Worm (Caenorhabditis elegans): ENCODE results near the gene tat-1.

tat-1 gene

DNA sequence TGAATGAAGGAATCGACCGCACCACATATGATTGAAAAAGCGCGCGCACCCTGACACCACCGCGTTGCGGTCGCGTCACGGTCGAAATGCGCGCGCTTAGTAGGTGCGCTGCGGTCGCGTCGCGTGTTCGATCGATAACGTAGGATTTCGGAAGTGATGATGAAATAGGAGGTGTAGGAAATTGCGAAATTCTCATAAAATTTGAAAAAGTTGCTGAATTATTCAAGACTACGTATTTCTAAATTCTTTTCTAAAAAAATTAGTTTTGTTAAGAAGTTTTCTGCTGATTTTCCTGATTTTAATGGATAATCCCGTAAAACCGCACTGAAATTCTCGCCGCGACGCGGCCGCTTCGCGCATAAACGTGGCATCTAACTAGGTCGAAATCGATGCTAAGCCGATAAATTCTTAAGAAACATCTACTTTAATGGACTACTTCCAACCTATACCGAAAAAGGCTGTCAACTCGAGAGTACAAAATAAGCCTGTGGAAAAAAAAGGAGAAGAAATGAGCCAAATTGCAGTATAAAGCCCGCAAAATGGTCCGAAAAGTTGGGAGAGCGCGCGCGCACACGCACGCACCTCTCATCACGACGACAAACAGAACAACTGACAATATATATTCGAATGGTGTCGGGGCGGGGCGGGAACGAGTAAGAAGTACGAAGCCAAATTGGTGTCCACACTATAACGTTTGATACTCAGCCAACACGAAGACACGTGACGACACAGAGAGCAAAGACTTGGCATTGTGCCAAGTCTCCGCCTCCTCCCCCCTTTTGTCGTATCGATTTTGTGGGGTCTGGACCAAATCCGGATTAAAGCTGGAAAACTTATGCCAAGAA, 52.8 kb downstream of the tat-1 start, which contains the start of gene his-72 (continued):
- TF ChIP-seq Y53F4B.3 (GFP tag; IDR thresholded peaks at IDR 0.05) = no peak
- peak; percentile 38; the same call in 1 of the 2 replicates for TF ChIP-seq hmg-1.2 (GFP tag; IDR thresholded peaks at IDR 0.05)
- no peak for TF ChIP-seq F10E7.11 (tag; optimal IDR thresholded peaks at IDR 0.05)
- TF ChIP-seq rcor-1 (GFP tag; IDR thresholded peaks at IDR 0.05) = 0 out of 2 replicates have a peak, but pooled peaks have one; percentile 17
- peak; percentile 2 for TF ChIP-seq atf-7 (tag; optimal IDR thresholded peaks at IDR 0.05)
- peak; percentile 15; the same call in 1 of the 2 replicates for TF ChIP-seq F33H1.4 (GFP tag; IDR thresholded peaks at IDR 0.05)
- TF ChIP-seq cebp-1 (GFP tag; IDR thresholded peaks at IDR 0.05) = peak; percentile 84
- peak; percentile 95 for TF ChIP-seq cebp-1 (tag; optimal IDR thresholded peaks at IDR 0.05)
- 0 out of 2 replicates have a peak, but pooled peaks have one; percentile 17 for TF ChIP-seq cebp-2 (GFP tag; IDR thresholded peaks at IDR 0.05)
- peak; percentile 74 for TF ChIP-seq ama-1 (optimal IDR thresholded peaks at IDR 0.05)
- TF ChIP-seq ama-1 (GFP tag; optimal IDR thresholded peaks at IDR 0.05) = no peak
- TF ChIP-seq tlf-1 (GFP tag; optimal IDR thresholded peaks at IDR 0.05) = no peak
- no peak for TF ChIP-seq hmg-20 (GFP tag; IDR thresholded peaks at IDR 0.05)
- TF ChIP-seq nhr-80 (tag; optimal IDR thresholded peaks at IDR 0.05) = peak; percentile 22
- no peak; the same call in 1 of the 2 replicates for TF ChIP-seq hsf-1 (GFP tag; IDR thresholded peaks at IDR 0.05)
- TF ChIP-seq ceh-91 (GFP tag; IDR thresholded peaks at IDR 0.05) = no peak
- TF ChIP-seq attf-3 (GFP tag; conservative IDR thresholded peaks at IDR 0.05) = no peak
- no peak for TF ChIP-seq nhr-27 (tag; optimal IDR thresholded peaks at IDR 0.05)
- TF ChIP-seq nhr-120 (GFP tag; IDR thresholded peaks at IDR 0.05) = no peak
- TF ChIP-seq ztf-26 (tag; optimal IDR thresholded peaks at IDR 0.05) = no peak
- TF ChIP-seq ets-4 (GFP tag; optimal IDR thresholded peaks at IDR 0.05) = no peak
- TF ChIP-seq athp-1 (tag; optimal IDR thresholded peaks at IDR 0.05) = no peak
- no peak for TF ChIP-seq sdz-38 (tag; optimal IDR thresholded peaks at IDR 0.05)
- TF ChIP-seq K12H6.12 (tag; optimal IDR thresholded peaks at IDR 0.05) = peak; percentile 19
- no peak for TF ChIP-seq C17E4.6 (GFP tag; IDR thresholded peaks at IDR 0.05)
- TF ChIP-seq B0336.3 (GFP tag; IDR thresholded peaks at IDR 0.05) = 0 out of 2 replicates have a peak, but pooled peaks have one; percentile 51
- TF ChIP-seq lsl-1 (GFP tag; optimal IDR thresholded peaks at IDR 0.05) = no peak
- peak; percentile 31; the same call in 1 of the 2 replicates for TF ChIP-seq lin-26 (GFP tag; IDR thresholded peaks at IDR 0.05)
- no peak for TF ChIP-seq B0261.1 (tag; optimal IDR thresholded peaks at IDR 0.05)
- no peak for TF ChIP-seq B0019.2 (GFP tag; conservative IDR thresholded peaks at IDR 0.05)
- TF ChIP-seq mxl-1 (tag; optimal IDR thresholded peaks at IDR 0.05) = no peak
- no peak for TF ChIP-seq lir-1 (GFP tag; conservative IDR thresholded peaks at IDR 0.05)
- no peak; the same call in 1 of the 2 replicates for TF ChIP-seq ekl-4 (GFP tag; IDR thresholded peaks at IDR 0.05)
- TF ChIP-seq D2030.7 (GFP tag; IDR thresholded peaks at IDR 0.05) = peak; percentile 8; the same call in 1 of the 2 replicates

DNA sequence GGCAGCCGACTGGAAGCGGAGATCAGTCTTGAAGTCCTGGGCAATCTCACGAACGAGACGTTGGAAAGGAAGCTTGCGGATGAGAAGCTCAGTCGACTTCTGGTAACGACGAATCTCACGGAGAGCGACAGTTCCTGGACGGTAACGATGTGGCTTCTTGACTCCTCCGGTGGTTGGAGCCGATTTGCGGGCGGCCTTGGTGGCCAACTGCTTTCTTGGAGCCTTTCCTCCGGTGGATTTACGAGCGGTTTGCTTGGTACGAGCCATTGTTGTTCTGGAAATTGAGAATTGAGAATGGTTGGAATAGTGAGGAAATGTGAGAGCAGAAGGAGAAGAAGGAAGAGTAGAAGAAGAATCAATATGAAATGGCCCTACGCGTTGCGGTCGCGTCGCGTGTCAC, 53.6 kb downstream of the tat-1 start:
- TF ChIP-seq Y95B8A.8 (GFP tag; IDR thresholded peaks at IDR 0.05) (no peak), ekl-4 (GFP tag; IDR thresholded peaks at IDR 0.05) (0 out of 2 replicates have a peak, but pooled peaks have one; percentile 31)

DNA sequence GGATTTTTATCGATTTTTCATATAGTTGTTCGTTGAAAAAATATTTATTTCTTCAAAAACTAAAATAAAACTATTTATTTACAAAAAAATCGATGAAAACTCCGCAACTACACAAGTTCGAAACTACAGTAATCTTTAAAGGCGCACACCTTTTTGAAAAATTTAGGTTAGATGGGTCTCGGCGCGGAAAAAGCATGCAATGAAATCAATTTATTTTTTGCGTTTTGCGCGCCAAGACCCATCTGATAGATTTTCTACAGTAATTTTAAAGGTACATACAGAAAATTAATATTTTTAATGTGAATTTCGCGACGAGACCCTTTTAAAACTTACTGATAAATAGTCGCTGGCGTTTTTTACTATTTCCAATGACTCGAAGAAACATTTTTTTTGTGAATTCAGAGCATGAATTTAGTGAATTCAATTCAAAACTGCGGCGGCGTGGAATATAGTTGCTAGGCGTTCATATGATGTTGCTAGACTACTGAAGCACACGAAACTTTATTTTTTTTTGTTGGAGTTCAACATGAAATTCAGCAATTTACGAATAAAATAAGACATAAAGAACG, 54.4 kb downstream of the tat-1 start, which contains the start of gene Y75B8A.33:
Y75B8A.33 (minus strand) TSS at position 385 of the 569 bp plus-strand sequence.
- no peak for TF ChIP-seq gei-17 (GFP tag; optimal IDR thresholded peaks at IDR 0.05)
- TF ChIP-seq ceh-27 (GFP tag; optimal IDR thresholded peaks at IDR 0.05) = no peak
- no peak for TF ChIP-seq lir-1 (GFP tag; conservative IDR thresholded peaks at IDR 0.05)
- TF ChIP-seq dpff-1 (tag; optimal IDR thresholded peaks at IDR 0.05) = no peak
- peak; percentile 66 for TF ChIP-seq F33H1.4 (GFP tag; IDR thresholded peaks at IDR 0.05)
- TF ChIP-seq lin-54 (GFP tag; optimal IDR thresholded peaks at IDR 0.05) = peak; percentile 32
- no peak for TF ChIP-seq sea-2 (GFP tag; IDR thresholded peaks at IDR 0.05)
- TF ChIP-seq nhr-120 (GFP tag; IDR thresholded peaks at IDR 0.05) = no peak
- TF ChIP-seq ceh-91 (GFP tag; IDR thresholded peaks at IDR 0.05) = peak; percentile 79
- TF ChIP-seq egl-44 (GFP tag; IDR thresholded peaks at IDR 0.05) = no peak
- TF ChIP-seq C06A6.2 (GFP tag; conservative IDR thresholded peaks at IDR 0.05) = no peak
- 0 out of 2 replicates have a peak, but pooled peaks have one; percentile 46 for TF ChIP-seq madf-3 (GFP tag; IDR thresholded peaks at IDR 0.05)
- TF ChIP-seq Y53F4B.3 (GFP tag; IDR thresholded peaks at IDR 0.05) = no peak
- no peak for TF ChIP-seq ceh-100 (GFP tag; IDR thresholded peaks at IDR 0.05)
- TF ChIP-seq madf-6 (GFP tag; IDR thresholded peaks at IDR 0.05) = peak; percentile 90
- TF ChIP-seq ztf-3 (GFP tag; optimal IDR thresholded peaks at IDR 0.05) = no peak
- TF ChIP-seq ama-1 (optimal IDR thresholded peaks at IDR 0.05) = no peak
- no peak for TF ChIP-seq ama-1 (GFP tag; optimal IDR thresholded peaks at IDR 0.05)

All from whole organism, young adult.